Fruit fly (Drosophila melanogaster) whole organism, prepupa: ENCODE data around the gene hry.

ENCODE experiments used
- CG11902 ChIP-seq: fragments of 200-800 bp; sonication (Bioruptor generic); optimal IDR thresholded peaks from 3 replicates; lab custom pipeline; 2016; ENCODE audit warnings: missing biosample characterization, missing genetic modification characterization
- CG3032 ChIP-seq: fragments of 200-800 bp; optimal IDR thresholded peaks from 2 replicates; lab custom pipeline; 2019; ENCODE audit warnings: missing biosample characterization, mild to moderate bottlenecking, missing genetic modification characterization, moderate library complexity
- CG4318 ChIP-seq: fragments of 200-800 bp; sonication (Bioruptor generic); optimal IDR thresholded peaks from 3 replicates; lab custom pipeline; 2017; ENCODE audit warnings: missing biosample characterization, mild to moderate bottlenecking, missing genetic modification characterization
- CG6854 ChIP-seq: fragments of 200-800 bp; sonication (Bioruptor generic); optimal IDR thresholded peaks from 2 replicates; lab custom pipeline; 2017; ENCODE audit warnings: missing biosample characterization, mild to moderate bottlenecking, missing genetic modification characterization
- Hr38 ChIP-seq: sonication (Bioruptor generic); optimal IDR thresholded peaks from 2 replicates; lab custom pipeline; 2016; ENCODE audit warnings: missing biosample characterization, missing genetic modification characterization
- achi ChIP-seq: fragments of 200-800 bp; sonication (Bioruptor generic); optimal IDR thresholded peaks from 3 replicates; lab custom pipeline; 2016; ENCODE audit warnings: missing biosample characterization, missing genetic modification characterization
- acj6 ChIP-seq: fragments of 200-800 bp; sonication (Bioruptor generic); optimal IDR thresholded peaks from 3 replicates; lab custom pipeline; 2016; ENCODE audit warnings: missing biosample characterization, missing genetic modification characterization
- cyc ChIP-seq: fragments of 200-800 bp; sonication (Bioruptor generic); optimal IDR thresholded peaks from 3 replicates; lab custom pipeline; 2016; ENCODE audit warnings: missing biosample characterization, missing genetic modification characterization
- fkh ChIP-seq: fragments of 200-800 bp; sonication (Bioruptor generic); optimal IDR thresholded peaks from 3 replicates; lab custom pipeline; 2017; ENCODE audit warnings: missing biosample characterization, mild to moderate bottlenecking, missing genetic modification characterization, moderate library complexity
- pdm3 ChIP-seq: fragments of 200-800 bp; sonication (Bioruptor generic); optimal IDR thresholded peaks from 3 replicates; lab custom pipeline; 2016; ENCODE audit warnings: missing biosample characterization, missing genetic modification characterization

- no peak for TF ChIP-seq acj6 (GFP tag; lab: Kevin White, UChicago)
- TF ChIP-seq Hr38 (GFP tag; lab: Kevin White, UChicago), result no peak
- TF ChIP-seq achi (GFP tag; lab: Kevin White, UChicago), result no peak
- TF ChIP-seq CG4318 (GFP tag; lab: Kevin White, UChicago), result no peak
- no peak for TF ChIP-seq pdm3
- no peak for TF ChIP-seq CG11902 (GFP tag; lab: Kevin White, UChicago)
- no peak for TF ChIP-seq fkh (GFP tag; lab: Kevin White, UChicago)
- no peak for TF ChIP-seq CG3032 (tag; lab: Kevin White, UChicago)
- TF ChIP-seq CG6854, result no peak
- no peak for TF ChIP-seq cyc (GFP tag; lab: Kevin White, UChicago)
Measured at dm6 chr3L:8708856-8709255, 33.3 kb downstream of the hry start.
